Worm (Caenorhabditis elegans): ENCODE measurements around the gene lido-12.

DNA sequence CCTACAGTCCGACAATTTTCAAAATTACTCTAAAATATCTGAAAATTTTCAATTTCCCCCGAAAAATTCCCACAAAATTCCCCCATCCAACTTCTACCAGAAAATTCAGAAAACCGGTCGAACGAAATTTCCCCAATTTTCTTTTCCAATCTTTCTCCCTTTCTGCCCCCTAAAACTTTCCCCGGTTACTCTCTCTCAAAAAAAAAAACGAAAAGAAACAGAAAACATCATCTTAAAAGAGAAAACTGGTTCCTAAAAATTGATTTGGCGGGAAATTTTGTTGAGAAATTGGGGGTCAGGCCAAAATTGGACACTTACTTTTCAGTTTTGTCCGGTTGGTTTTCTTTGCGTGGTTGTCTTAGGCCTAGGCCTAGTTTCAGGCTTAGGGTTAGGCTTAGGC, 27.9 kb upstream of the lido-12 start:
- no peak for TF ChIP-seq ama-1 (optimal IDR thresholded peaks at IDR 0.05)
- TF ChIP-seq F13C5.2 (tag; optimal IDR thresholded peaks at IDR 0.05): no peak
- TF ChIP-seq pes-1 (GFP tag; IDR thresholded peaks at IDR 0.05): no peak
- no peak for TF ChIP-seq aly-1 (tag; optimal IDR thresholded peaks at IDR 0.05)
- TF ChIP-seq tra-4 (tag; optimal IDR thresholded peaks at IDR 0.05): no peak
- no peak for TF ChIP-seq tbx-37 (GFP tag; conservative IDR thresholded peaks at IDR 0.05)
- TF ChIP-seq hmg-4 (GFP tag; optimal IDR thresholded peaks at IDR 0.05): no peak
- TF ChIP-seq B0310.2 (tag; optimal IDR thresholded peaks at IDR 0.05): no peak
- TF ChIP-seq flt-1 (GFP tag; IDR thresholded peaks at IDR 0.05): no peak
